Worm (Caenorhabditis elegans) whole organism, young adult: Measurements from ENCODE around the gene fbxb-75.

Source experiments
- B0019.2 ChIP-seq: fragments of 200-800 bp; sonication (Bioruptor generic); conservative IDR thresholded peaks from 2 replicates; pipeline ENCODE4 v1.3.6; 2022; ENCODE audit warnings: missing genetic modification reagents, missing genetic modification characterization, missing compliant biosample characterization
- B0261.1 ChIP-seq: sonication (generic microtip); optimal IDR thresholded peaks from 2 replicates; lab custom pipeline; 2016; ENCODE audit warnings: mild to moderate bottlenecking, missing genetic modification characterization, moderate library complexity, missing compliant biosample characterization
- D2030.7 ChIP-seq: fragments of 200-800 bp; sonication (Bioruptor generic); IDR thresholded peaks from 2 replicates; pipeline ENCODE4 v1.3.6; 2022; ENCODE audit warnings: missing genetic modification reagents, missing genetic modification characterization, missing compliant biosample characterization
- F22D6.2 ChIP-seq: sonication (generic microtip); optimal IDR thresholded peaks from 2 replicates; lab custom pipeline; 2016; ENCODE audit warnings: mild to moderate bottlenecking, missing genetic modification characterization, missing compliant biosample characterization
- F33H1.4 ChIP-seq: fragments of 200-800 bp; sonication (Bioruptor generic); IDR thresholded peaks from 2 replicates; pipeline ENCODE4 v1.3.6; 2022; ENCODE audit warnings: missing genetic modification reagents, missing genetic modification characterization, missing compliant biosample characterization
- F52B5.7 ChIP-seq: sonication (generic microtip); optimal IDR thresholded peaks from 2 replicates; lab custom pipeline; 2016; ENCODE audit warnings: mild to moderate bottlenecking, missing genetic modification characterization, missing compliant biosample characterization
- F55B11.4 ChIP-seq: sonication (generic microtip); optimal IDR thresholded peaks from 2 replicates; lab custom pipeline; 2016; ENCODE audit warnings: missing compliant biosample characterization, missing genetic modification characterization, borderline replicate concordance; ENCODE audit not compliant: insufficient read depth
- F57A8.1 ChIP-seq: fragments of 200-800 bp; sonication (Bioruptor generic); optimal IDR thresholded peaks from 2 replicates; lab custom pipeline; 2018; ENCODE audit warnings: mild to moderate bottlenecking, missing genetic modification characterization, moderate library complexity, missing compliant biosample characterization
- K12H6.12 ChIP-seq: fragments of 200-800 bp; sonication (Bioruptor generic); optimal IDR thresholded peaks from 2 replicates; lab custom pipeline; 2018; ENCODE audit warnings: mild to moderate bottlenecking, missing genetic modification characterization, missing compliant biosample characterization
- Y53F4B.3 ChIP-seq: fragments of 200-800 bp; sonication (Bioruptor generic); IDR thresholded peaks from 2 replicates; pipeline ENCODE4 v1.3.6; 2022; ENCODE audit warnings: missing genetic modification reagents, missing genetic modification characterization, missing compliant biosample characterization
- Y56A3A.18 ChIP-seq: fragments of 200-800 bp; sonication (Bioruptor generic); IDR thresholded peaks from 2 replicates; pipeline ENCODE4 v1.3.6; 2022; ENCODE audit warnings: missing genetic modification reagents, missing genetic modification characterization, missing compliant biosample characterization
- Y67H2A.10 ChIP-seq: fragments of 200-800 bp; sonication (Bioruptor generic); conservative IDR thresholded peaks from 2 replicates; pipeline ENCODE4 v1.3.6; 2022; ENCODE audit warnings: missing genetic modification reagents, missing genetic modification characterization, missing compliant biosample characterization
- akir-1 ChIP-seq: fragments of 200-800 bp; sonication (Bioruptor generic); optimal IDR thresholded peaks from 2 replicates; lab custom pipeline; 2018; ENCODE audit warnings: mild to moderate bottlenecking, missing genetic modification characterization, moderate library complexity, missing compliant biosample characterization
- ama-1 ChIP-seq, 3 experiments: fragments of 150-350 bp in 1 of 3; sonication (generic microtip) in 2 of 3; optimal IDR thresholded peaks; 2 replicates each; lab custom pipeline; 2014 to 2018; ENCODE audit warnings: missing biosample characterization in 2 of 3, missing genetic modification characterization in 2 of 3, missing genetic modification reagents in 2 of 3
- aptf-3 ChIP-seq: fragments of 200-800 bp; sonication (Bioruptor generic); IDR thresholded peaks from 2 replicates; pipeline ENCODE4 v1.3.6; 2022; ENCODE audit warnings: missing genetic modification characterization, missing compliant biosample characterization
- bed-1 ChIP-seq: fragments of 200-800 bp; sonication (Bioruptor generic); IDR thresholded peaks from 2 replicates; pipeline ENCODE4 v1.3.6; 2022; ENCODE audit warnings: missing genetic modification reagents, missing genetic modification characterization, missing compliant biosample characterization
- bed-2 ChIP-seq: fragments of 200-800 bp; sonication (Bioruptor generic); IDR thresholded peaks from 2 replicates; pipeline ENCODE4 v1.3.6; 2022; ENCODE audit warnings: missing genetic modification reagents, missing genetic modification characterization, missing compliant biosample characterization
- cebp-1 ChIP-seq, 2 experiments: fragments of 200-800 bp in 1 of 2; sonication (Bioruptor generic) in 1 of 2; sonication (generic microtip) in 1 of 2; IDR thresholded peaks in 1 of 2; optimal IDR thresholded peaks in 1 of 2; 2 replicates each; pipeline versions ENCODE4 v1.3.6 to Lab custom; 2017 to 2022; ENCODE audit warnings: missing compliant biosample characterization in 2 of 2, missing genetic modification characterization in 2 of 2, mild to moderate bottlenecking in 1 of 2, missing genetic modification reagents in 1 of 2, moderate library complexity in 1 of 2
- cebp-2 ChIP-seq: fragments of 200-800 bp; sonication (Bioruptor generic); IDR thresholded peaks from 2 replicates; pipeline ENCODE4 v1.3.6; 2022; ENCODE audit warnings: missing genetic modification characterization, missing compliant biosample characterization
- ceh-100 ChIP-seq: fragments of 200-800 bp; sonication (Bioruptor generic); IDR thresholded peaks from 2 replicates; pipeline ENCODE4 v1.3.6; 2022; ENCODE audit warnings: missing genetic modification reagents, missing genetic modification characterization, missing compliant biosample characterization
- ceh-27 ChIP-seq: fragments of 200-800 bp; sonication (Bioruptor generic); optimal IDR thresholded peaks from 2 replicates; lab custom pipeline; 2018; ENCODE audit warnings: mild to moderate bottlenecking, missing genetic modification characterization, moderate library complexity, missing compliant biosample characterization
- die-1 ChIP-seq: sonication (generic microtip); optimal IDR thresholded peaks from 2 replicates; lab custom pipeline; 2016; ENCODE audit warnings: missing genotype, mild to moderate bottlenecking, missing genetic modification characterization, missing compliant biosample characterization
- dox-1 ChIP-seq: fragments of 200-800 bp; sonication (Bioruptor generic); IDR thresholded peaks from 2 replicates; pipeline ENCODE4 v1.3.6; 2022; ENCODE audit warnings: missing genetic modification reagents, missing genetic modification characterization, missing compliant biosample characterization
- ekl-4 ChIP-seq: fragments of 200-800 bp; sonication (Bioruptor generic); IDR thresholded peaks from 2 replicates; pipeline ENCODE4 v1.3.6; 2022; ENCODE audit warnings: missing genetic modification reagents, missing genetic modification characterization, missing compliant biosample characterization
- fkh-3 ChIP-seq: sonication (generic microtip); optimal IDR thresholded peaks from 2 replicates; lab custom pipeline; 2016; ENCODE audit warnings: mild to moderate bottlenecking, missing genetic modification characterization, missing compliant biosample characterization
- hlh-26 ChIP-seq: fragments of 200-800 bp; sonication (Bioruptor generic); conservative IDR thresholded peaks from 2 replicates; pipeline ENCODE4 v1.3.6; 2022; ENCODE audit warnings: missing genetic modification reagents, missing genetic modification characterization, missing compliant biosample characterization
- hmg-1.2 ChIP-seq: fragments of 200-800 bp; sonication (Bioruptor generic); IDR thresholded peaks from 2 replicates; pipeline ENCODE4 v1.3.6; 2022; ENCODE audit warnings: missing genetic modification reagents, missing genetic modification characterization, missing compliant biosample characterization
- lin-35 ChIP-seq, 3 experiments: fragments of 150-350 bp in 2 of 3; sonication (generic microtip) in 1 of 3; optimal IDR thresholded peaks; 2 replicates each; lab custom pipeline; 2014 to 2018; ENCODE audit warnings: missing biosample characterization in 3 of 3, missing genetic modification characterization in 3 of 3, missing genetic modification reagents in 3 of 3
- lin-54 ChIP-seq: fragments of 200-800 bp; sonication (Bioruptor generic); optimal IDR thresholded peaks from 2 replicates; lab custom pipeline; 2018; ENCODE audit warnings: mild to moderate bottlenecking, missing genetic modification characterization, missing compliant biosample characterization
- lir-1 ChIP-seq: fragments of 200-800 bp; sonication (Bioruptor generic); conservative IDR thresholded peaks from 2 replicates; pipeline ENCODE4 v1.3.6; 2022; ENCODE audit warnings: missing genetic modification reagents, missing genetic modification characterization, missing compliant biosample characterization
- lsy-27 ChIP-seq: sonication (generic microtip); optimal IDR thresholded peaks from 2 replicates; lab custom pipeline; 2017; ENCODE audit warnings: missing genetic modification characterization, mild to moderate bottlenecking, missing compliant biosample characterization, antibody characterized with exemption, missing genotype, borderline replicate concordance; ENCODE audit not compliant: insufficient read depth
- madf-10 ChIP-seq: sonication (generic microtip); optimal IDR thresholded peaks from 2 replicates; lab custom pipeline; 2016; ENCODE audit warnings: mild to moderate bottlenecking, missing genetic modification characterization, missing compliant biosample characterization
- mel-28 ChIP-seq: sonication (generic microtip); optimal IDR thresholded peaks from 2 replicates; lab custom pipeline; 2016; ENCODE audit warnings: borderline replicate concordance, mild to moderate bottlenecking, missing genetic modification characterization, missing compliant biosample characterization
- mes-4 ChIP-seq: sonication (generic microtip); optimal IDR thresholded peaks from 2 replicates; lab custom pipeline; 2016; ENCODE audit warnings: missing genotype, missing genetic modification characterization, missing compliant biosample characterization
- mxl-1 ChIP-seq: sonication (generic microtip); optimal IDR thresholded peaks from 2 replicates; lab custom pipeline; 2016; ENCODE audit warnings: missing genetic modification characterization, missing compliant biosample characterization
- nhr-179 ChIP-seq: sonication (generic microtip); optimal IDR thresholded peaks from 2 replicates; lab custom pipeline; 2016; ENCODE audit warnings: mild to moderate bottlenecking, missing genetic modification characterization, missing compliant biosample characterization
- nhr-27 ChIP-seq: fragments of 200-800 bp; sonication (Bioruptor generic); optimal IDR thresholded peaks from 2 replicates; lab custom pipeline; 2018; ENCODE audit warnings: mild to moderate bottlenecking, missing genetic modification characterization, moderate library complexity, missing compliant biosample characterization
- nhr-80 ChIP-seq: sonication (generic microtip); optimal IDR thresholded peaks from 2 replicates; lab custom pipeline; 2016; ENCODE audit warnings: missing genetic modification characterization, missing compliant biosample characterization
- pbrm-1 ChIP-seq: fragments of 200-800 bp; sonication (Bioruptor generic); IDR thresholded peaks from 2 replicates; pipeline ENCODE4 v1.3.6; 2022; ENCODE audit warnings: missing genetic modification reagents, missing genetic modification characterization, missing compliant biosample characterization
- rcor-1 ChIP-seq: fragments of 200-800 bp; sonication (Bioruptor generic); IDR thresholded peaks from 2 replicates; pipeline ENCODE4 v1.3.6; 2022; ENCODE audit warnings: missing genetic modification reagents, missing genetic modification characterization, missing compliant biosample characterization
- rec-8 ChIP-seq, 2 experiments: sonication (generic microtip); optimal IDR thresholded peaks; 2 replicates each; lab custom pipeline; 2016; ENCODE audit warnings: mild to moderate bottlenecking in 2 of 2, missing genetic modification characterization in 2 of 2, missing genetic modification reagents in 2 of 2, missing genotype in 2 of 2, missing biosample characterization in 1 of 2, missing compliant biosample characterization in 1 of 2, moderate library complexity in 1 of 2
- sdz-38 ChIP-seq: sonication (generic microtip); optimal IDR thresholded peaks from 2 replicates; lab custom pipeline; 2016; ENCODE audit warnings: missing genotype, missing genetic modification characterization, missing compliant biosample characterization
- sea-2 ChIP-seq: fragments of 200-800 bp; sonication (Bioruptor generic); IDR thresholded peaks from 2 replicates; pipeline ENCODE4 v1.3.6; 2022; ENCODE audit warnings: missing genetic modification characterization, missing compliant biosample characterization
- unc-130 ChIP-seq: sonication (generic microtip); optimal IDR thresholded peaks from 2 replicates; lab custom pipeline; 2016; ENCODE audit warnings: missing genetic modification reagents, missing genetic modification characterization, missing compliant biosample characterization
- unc-62 ChIP-seq: fragments of 150-350 bp; optimal IDR thresholded peaks from 2 replicates; lab custom pipeline; 2014; ENCODE audit warnings: missing biosample characterization, missing genetic modification reagents, missing genetic modification characterization
- xnd-1 ChIP-seq: sonication (generic microtip); optimal IDR thresholded peaks from 2 replicates; lab custom pipeline; 2016; ENCODE audit warnings: missing genotype, missing genetic modification reagents, missing genetic modification characterization, missing compliant biosample characterization
- zfh-2 ChIP-seq: fragments of 200-800 bp; sonication (Bioruptor generic); conservative IDR thresholded peaks from 2 replicates; pipeline ENCODE4 v1.3.6; 2022; ENCODE audit warnings: missing genetic modification reagents, missing genetic modification characterization, missing compliant biosample characterization
- zim-3 ChIP-seq: sonication (generic microtip); optimal IDR thresholded peaks from 2 replicates; lab custom pipeline; 2017; ENCODE audit warnings: mild to moderate bottlenecking, missing genetic modification characterization, moderate library complexity, missing compliant biosample characterization

fbxb-75 gene

ce11 chrIV:4447367-4447766 lies 6.4 kb upstream of the fbxb-75 start (continued):
- no peak for TF ChIP-seq cebp-2
- peak; percentile 54 for TF ChIP-seq lin-54
- no peak for TF ChIP-seq lsy-27 (tag; lab: Kevin White, UChicago)
- TF ChIP-seq lin-35 (GFP tag; optimal IDR thresholded peaks at IDR 0.05; lab: Kevin White, UChicago), result no peak
- TF ChIP-seq mel-28 (tag; lab: Kevin White, UChicago), result no peak
- TF ChIP-seq B0019.2, result no peak; the same call in 1 of the 2 replicates
- no peak for TF ChIP-seq madf-10 (tag; lab: Kevin White, UChicago)
- TF ChIP-seq ama-1 (optimal IDR thresholded peaks at IDR 0.05; lab: Kevin White, UChicago), result no peak
- no peak for TF ChIP-seq ama-1 (GFP tag; optimal IDR thresholded peaks at IDR 0.05; lab: Kevin White, UChicago)
- TF ChIP-seq F22D6.2 (tag; lab: Kevin White, UChicago), result no peak
- TF ChIP-seq sea-2 (GFP tag; lab: Robert Waterston, UW), result no peak
- TF ChIP-seq nhr-80 (tag; lab: Kevin White, UChicago), result no peak
- no peak for TF ChIP-seq fkh-3
- TF ChIP-seq F33H1.4 (GFP tag; lab: Robert Waterston, UW), result peak; percentile 66
- TF ChIP-seq Y53F4B.3 (GFP tag; lab: Robert Waterston, UW), result no peak
- no peak for TF ChIP-seq cebp-1 (GFP tag; IDR thresholded peaks at IDR 0.05; lab: Robert Waterston, UW)
- peak; percentile 91 for TF ChIP-seq cebp-1 (tag; optimal IDR thresholded peaks at IDR 0.05; lab: Kevin White, UChicago)
- no peak for TF ChIP-seq hmg-1.2 (GFP tag; lab: Robert Waterston, UW)
- TF ChIP-seq akir-1 (GFP tag; lab: Kevin White, UChicago), result no peak
- TF ChIP-seq sdz-38, result no peak
- TF ChIP-seq Y56A3A.18, result no peak
- TF ChIP-seq unc-130, result no peak
- no peak for TF ChIP-seq ekl-4
- TF ChIP-seq F52B5.7 (tag; lab: Kevin White, UChicago), result no peak
- no peak for TF ChIP-seq nhr-27 (tag; lab: Kevin White, UChicago)
- peak; percentile 18; the same call in 1 of the 2 replicates for TF ChIP-seq rcor-1 (GFP tag; lab: Robert Waterston, UW)
- no peak for TF ChIP-seq zim-3 (tag; lab: Kevin White, UChicago)
- no peak for TF ChIP-seq Y67H2A.10 (GFP tag; lab: Robert Waterston, UW)
- peak; percentile 44 for TF ChIP-seq D2030.7 (GFP tag; lab: Robert Waterston, UW)
- TF ChIP-seq mes-4, result no peak
- TF ChIP-seq bed-2, result no peak
- TF ChIP-seq pbrm-1, result peak; percentile 57
- TF ChIP-seq lir-1 (GFP tag; lab: Robert Waterston, UW), result no peak
- no peak for TF ChIP-seq F57A8.1
- no peak for TF ChIP-seq bed-1 (GFP tag; lab: Robert Waterston, UW)
- TF ChIP-seq hlh-26 (GFP tag; lab: Robert Waterston, UW), result no peak
- 0 out of 2 replicates have a peak, but pooled peaks have one; percentile 13 for TF ChIP-seq zfh-2 (GFP tag; lab: Robert Waterston, UW)
- no peak for TF ChIP-seq xnd-1 (tag; lab: Kevin White, UChicago)
- no peak for TF ChIP-seq mxl-1 (tag; lab: Kevin White, UChicago)
- TF ChIP-seq B0261.1, result no peak
- TF ChIP-seq K12H6.12, result no peak
- no peak for TF ChIP-seq ceh-27 (GFP tag; lab: Kevin White, UChicago)
- no peak for TF ChIP-seq nhr-179 (tag; lab: Kevin White, UChicago)
- no peak for TF ChIP-seq F55B11.4 (tag; lab: Kevin White, UChicago)
- TF ChIP-seq rec-8 (tag; optimal IDR thresholded peaks at IDR 0.05; lab: Kevin White, UChicago), result no peak
- no peak for TF ChIP-seq unc-62 (GFP tag; lab: Kevin White, UChicago)
- TF ChIP-seq ceh-100, result no peak
- TF ChIP-seq die-1, result no peak
- TF ChIP-seq dox-1 (GFP tag; lab: Robert Waterston, UW), result peak; percentile 43; the same call in 1 of the 2 replicates
- TF ChIP-seq aptf-3, result no peak
